Worm (Caenorhabditis elegans) whole organism, L4/young adult: ENCODE results near the gene jun-1.

ENCODE experiments used
- W03F9.2 ChIP-seq: fragments of 150-350 bp; optimal IDR thresholded peaks from 2 replicates; lab custom pipeline; 2014; ENCODE audit warnings: missing biosample characterization, missing genetic modification characterization
- dao-5 ChIP-seq: sonication (generic microtip); optimal IDR thresholded peaks from 2 replicates; lab custom pipeline; 2016; ENCODE audit warnings: missing genotype, missing genetic modification characterization, moderate library complexity, missing compliant biosample characterization
- him-1 ChIP-seq: sonication (generic microtip); optimal IDR thresholded peaks from 2 replicates; lab custom pipeline; 2016; ENCODE audit warnings: missing genotype, missing genetic modification reagents, missing genetic modification characterization, missing compliant biosample characterization

ce11 chrII:9111471-9112016 lies 1.4 kb upstream of the jun-1 start:
- TF ChIP-seq him-1 (tag; lab: Kevin White, UChicago) (no peak), dao-5 (no peak), W03F9.2 (tag; lab: Kevin White, UChicago) (no peak)
